Fruit fly (Drosophila melanogaster) whole organism: ENCODE results near the gene CG12355.
A peak's percentile ranks its signal among the peaks of the same experiment; 100 is the strongest.

Experiments
- CG8478 ChIP-seq: fragments of >200 bp; optimal IDR thresholded peaks from 2 replicates; lab custom pipeline; 2018; ENCODE audit warnings: inconsistent platforms
- Dll ChIP-seq: fragments of >200 bp; optimal IDR thresholded peaks from 2 replicates; lab custom pipeline; 2017
- EcR ChIP-seq, 2 experiments: fragments of >200 bp; optimal IDR thresholded peaks; 2 replicates each; lab custom pipeline; 2017; ENCODE audit warnings: missing biosample characterization in 2 of 2, missing genetic modification characterization in 2 of 2, missing genetic modification reagents in 2 of 2
- pan ChIP-seq: fragments of >200 bp; optimal IDR thresholded peaks from 2 replicates; lab custom pipeline; 2017
- psq ChIP-seq: fragments of >200 bp; optimal IDR thresholded peaks from 2 replicates; lab custom pipeline; 2017
- usp ChIP-seq: fragments of >200 bp; optimal IDR thresholded peaks from 2 replicates; lab custom pipeline; 2017; ENCODE audit warnings: missing biosample characterization, missing genetic modification characterization, mixed read lengths

Gene CG12355

DNA sequence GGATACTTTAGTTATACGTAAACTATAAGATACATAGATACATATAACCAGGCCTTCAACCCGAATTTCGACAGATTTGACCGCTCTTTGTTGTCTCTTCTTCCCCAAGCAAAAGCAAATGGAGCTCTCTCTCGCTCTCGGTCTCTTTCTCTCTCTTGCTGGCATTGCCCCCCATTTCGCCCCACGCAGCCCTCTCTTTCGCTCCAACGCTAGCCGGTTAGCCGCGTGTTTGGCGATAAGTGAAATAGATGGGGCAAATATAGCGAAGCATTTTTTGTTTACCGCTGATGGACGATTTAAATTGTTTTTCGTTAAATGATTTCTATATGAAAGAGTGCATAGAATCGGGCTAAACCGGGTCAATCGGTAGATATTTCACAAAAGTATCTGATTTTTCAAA, 19.1 kb upstream of the CG12355 start:
- no peak for TF ChIP-seq pan (lab: Kevin White, UChicago)
- no peak for TF ChIP-seq CG8478 (lab: Kevin White, UChicago)
- TF ChIP-seq EcR (GFP tag; optimal IDR thresholded peaks at IDR 0.05; lab: Kevin White, UChicago), result no peak
- TF ChIP-seq psq (lab: Kevin White, UChicago), result no peak

DNA sequence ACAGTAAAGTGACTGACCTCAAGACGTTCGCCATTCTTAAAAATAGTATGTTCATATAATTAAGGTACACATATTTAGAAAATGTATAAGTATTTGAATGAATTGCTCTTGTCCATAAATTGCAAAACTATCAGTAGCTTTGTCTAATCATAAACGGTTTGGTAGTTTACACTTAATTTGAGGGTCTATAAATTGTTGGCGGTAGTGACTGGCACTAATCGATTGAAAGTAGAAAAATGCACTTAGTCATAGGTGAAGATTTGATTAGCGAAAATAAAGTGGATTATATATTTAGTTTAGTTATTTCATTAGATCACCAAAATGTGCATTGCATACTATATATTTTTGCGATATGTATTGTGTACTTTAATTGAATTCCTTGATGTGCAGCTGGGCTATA, 18.4 kb upstream of the CG12355 start:
- TF ChIP-seq EcR (GFP tag; optimal IDR thresholded peaks at IDR 0.05; lab: Kevin White, UChicago) (no peak), usp (no peak), Dll (lab: Kevin White, UChicago) (no peak), CG8478 (lab: Kevin White, UChicago) (no peak), pan (lab: Kevin White, UChicago) (no peak), psq (lab: Kevin White, UChicago) (no peak)

DNA sequence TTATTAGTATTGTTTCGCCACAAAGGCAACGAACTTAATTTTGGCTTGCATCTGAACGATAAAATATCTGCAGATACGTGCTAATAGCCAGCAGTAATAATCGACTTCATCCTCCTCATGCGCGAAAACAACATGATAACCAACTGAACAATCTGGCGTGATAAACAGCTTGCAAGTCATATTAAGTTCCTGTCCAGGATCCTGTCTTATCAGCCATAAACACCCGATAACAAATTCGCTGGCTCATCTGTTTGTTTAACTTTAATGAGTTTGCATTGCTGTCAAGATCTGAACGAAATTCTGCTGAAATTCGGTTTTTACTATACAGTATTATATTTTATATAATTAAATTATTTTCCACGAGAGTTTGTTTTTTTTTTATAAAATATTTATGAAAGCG, 17.9 kb upstream of the CG12355 start:
- TF ChIP-seq Dll (lab: Kevin White, UChicago), result no peak
- TF ChIP-seq EcR (GFP tag; optimal IDR thresholded peaks at IDR 0.05; lab: Kevin White, UChicago), result no peak
- no peak for TF ChIP-seq psq (lab: Kevin White, UChicago)
- TF ChIP-seq CG8478 (lab: Kevin White, UChicago), result no peak
- TF ChIP-seq pan (lab: Kevin White, UChicago), result no peak
- no peak for TF ChIP-seq usp

DNA sequence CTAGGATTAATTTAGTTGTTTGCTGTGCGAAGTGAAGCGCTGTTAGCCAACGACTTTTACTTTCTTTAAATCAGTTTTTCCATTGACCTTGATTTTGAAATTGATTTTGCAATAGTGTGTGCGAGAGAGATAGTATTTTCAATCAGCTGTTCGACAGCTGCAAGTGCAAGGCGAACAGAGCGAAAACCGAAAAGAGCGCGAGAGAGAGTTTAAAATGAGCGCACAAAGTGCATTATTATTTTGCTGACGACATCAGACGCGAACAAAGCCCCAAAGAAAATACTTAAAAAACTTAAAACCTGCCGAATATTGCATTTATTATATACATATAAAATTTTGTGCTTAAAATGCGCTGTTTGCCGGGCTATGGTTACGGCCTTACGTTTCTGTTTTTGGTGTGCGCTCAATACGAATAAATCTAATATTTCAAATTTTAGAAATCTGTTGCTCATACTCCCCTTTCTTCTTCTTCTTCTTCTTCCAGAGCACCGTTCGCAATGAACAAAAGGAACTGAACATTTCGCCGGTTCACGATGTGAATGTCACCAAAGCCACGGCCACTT, 16.4 kb upstream of the CG12355 start:
- no peak for TF ChIP-seq EcR (GFP tag; optimal IDR thresholded peaks at IDR 0.05; lab: Kevin White, UChicago)
- TF ChIP-seq usp, result no peak
- TF ChIP-seq Dll (lab: Kevin White, UChicago), result no peak
- no peak for TF ChIP-seq CG8478 (lab: Kevin White, UChicago)
- no peak for TF ChIP-seq psq (lab: Kevin White, UChicago)
- TF ChIP-seq pan (lab: Kevin White, UChicago), result no peak

DNA sequence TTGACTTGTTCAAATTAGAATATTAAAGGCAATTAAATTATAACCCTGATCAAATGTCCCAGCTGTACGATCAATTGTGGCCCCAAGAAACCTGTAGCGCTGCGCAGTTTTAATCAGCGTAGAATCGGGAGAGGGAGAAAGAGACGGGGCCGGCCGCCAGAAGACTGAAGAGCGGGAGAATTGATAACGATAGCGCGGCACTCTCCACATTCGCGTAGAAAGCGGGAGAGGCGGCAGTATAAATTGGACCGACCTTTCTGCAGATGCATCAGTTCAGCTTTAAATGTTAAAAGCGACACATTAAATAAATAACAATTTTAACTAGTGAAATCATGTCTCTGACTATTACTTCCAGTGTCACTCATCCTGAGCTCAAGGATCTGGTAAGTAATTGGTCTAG, 15.4 kb upstream of the CG12355 start, which contains the start of gene MsrA:
TSS of gene MsrA (plus strand) at position 266 of the 400 bp plus-strand sequence.
- no peak for TF ChIP-seq psq (lab: Kevin White, UChicago)
- no peak for TF ChIP-seq usp
- no peak for TF ChIP-seq Dll (lab: Kevin White, UChicago)
- no peak for TF ChIP-seq EcR (GFP tag; optimal IDR thresholded peaks at IDR 0.05; lab: Kevin White, UChicago)
- no peak for TF ChIP-seq CG8478 (lab: Kevin White, UChicago)
- TF ChIP-seq pan (lab: Kevin White, UChicago), result no peak

DNA sequence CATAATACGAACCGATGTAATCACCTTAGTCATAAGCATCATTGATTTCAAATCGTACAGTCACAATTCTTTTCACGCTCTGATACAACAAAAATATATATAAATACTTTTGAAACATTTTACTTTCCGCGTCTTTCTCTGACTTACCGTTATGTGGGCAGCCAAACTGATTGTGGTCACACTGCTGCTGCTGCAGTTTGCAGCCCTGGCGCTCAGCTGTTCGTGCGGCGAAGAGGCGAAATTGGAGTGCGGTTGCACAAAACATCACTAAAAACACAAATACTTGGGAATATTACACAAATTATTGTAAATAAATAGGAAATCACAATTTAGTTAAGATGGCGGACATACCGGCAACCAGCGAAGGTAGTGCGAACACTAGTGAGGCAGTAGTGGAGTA, 14.0 kb upstream of the CG12355 start, which contains the start of the genes gdl and gdl-ORF39:
TSS of gene gdl (plus strand) at position 48 of the 400 bp plus-strand sequence.
TSS of gene gdl-ORF39 (plus strand) at position 48 of the 400 bp plus-strand sequence.
- TF ChIP-seq CG8478 (lab: Kevin White, UChicago), result no peak

DNA sequence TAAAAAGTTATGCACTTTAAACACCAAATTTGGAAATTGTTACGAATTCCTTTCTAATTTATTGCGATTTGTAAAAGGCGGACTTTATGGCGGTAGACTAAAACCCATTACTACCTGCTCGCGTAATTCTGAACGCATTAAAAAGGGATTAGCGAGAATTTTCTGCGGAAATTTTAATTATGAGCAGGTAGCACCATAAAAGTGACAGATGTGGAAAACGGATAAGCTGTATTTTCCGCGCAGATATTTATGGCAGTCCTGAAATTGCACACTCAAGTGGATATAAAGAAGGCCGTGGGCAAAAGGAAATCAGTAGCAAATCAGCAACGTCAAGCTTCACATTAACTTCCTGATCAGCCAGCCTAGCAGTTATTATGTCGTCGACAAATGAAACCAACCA, 13.4 kb upstream of the CG12355 start, which contains the start of gene Z600:
TSS of gene Z600 (plus strand) at position 312 of the 400 bp plus-strand sequence.
- TF ChIP-seq CG8478 (lab: Kevin White, UChicago) (no peak), pan (lab: Kevin White, UChicago) (no peak), psq (lab: Kevin White, UChicago) (no peak), Dll (lab: Kevin White, UChicago) (no peak), usp (no peak), EcR (GFP tag; optimal IDR thresholded peaks at IDR 0.05; lab: Kevin White, UChicago) (no peak)

DNA sequence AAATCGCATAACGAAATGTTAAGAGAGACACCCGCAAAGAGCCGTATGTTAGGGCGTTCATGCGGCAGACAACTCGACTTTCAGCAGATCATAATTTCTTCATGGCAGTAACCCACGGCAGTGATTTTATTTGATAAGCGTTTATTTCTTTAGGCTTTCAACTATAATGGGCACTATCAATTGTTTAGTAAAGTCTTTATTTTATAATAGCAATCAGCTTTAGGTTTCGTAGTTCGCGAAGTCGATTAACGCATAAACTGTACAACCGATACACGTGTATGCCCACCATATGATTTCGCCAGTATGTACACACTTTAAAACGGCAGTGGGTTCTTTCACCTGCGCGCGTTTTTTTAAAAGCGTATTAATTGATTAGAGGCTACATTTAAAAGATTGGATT, 12.9 kb upstream of the CG12355 start, which contains the start of gene CG7841:
TSS of gene CG7841 (minus strand) at position 20 of the 400 bp plus-strand sequence.
- TF ChIP-seq Dll (lab: Kevin White, UChicago) (no peak), EcR (GFP tag; optimal IDR thresholded peaks at IDR 0.05; lab: Kevin White, UChicago) (peak in 1 of 2 experiments; percentile 54), usp (no peak)

DNA sequence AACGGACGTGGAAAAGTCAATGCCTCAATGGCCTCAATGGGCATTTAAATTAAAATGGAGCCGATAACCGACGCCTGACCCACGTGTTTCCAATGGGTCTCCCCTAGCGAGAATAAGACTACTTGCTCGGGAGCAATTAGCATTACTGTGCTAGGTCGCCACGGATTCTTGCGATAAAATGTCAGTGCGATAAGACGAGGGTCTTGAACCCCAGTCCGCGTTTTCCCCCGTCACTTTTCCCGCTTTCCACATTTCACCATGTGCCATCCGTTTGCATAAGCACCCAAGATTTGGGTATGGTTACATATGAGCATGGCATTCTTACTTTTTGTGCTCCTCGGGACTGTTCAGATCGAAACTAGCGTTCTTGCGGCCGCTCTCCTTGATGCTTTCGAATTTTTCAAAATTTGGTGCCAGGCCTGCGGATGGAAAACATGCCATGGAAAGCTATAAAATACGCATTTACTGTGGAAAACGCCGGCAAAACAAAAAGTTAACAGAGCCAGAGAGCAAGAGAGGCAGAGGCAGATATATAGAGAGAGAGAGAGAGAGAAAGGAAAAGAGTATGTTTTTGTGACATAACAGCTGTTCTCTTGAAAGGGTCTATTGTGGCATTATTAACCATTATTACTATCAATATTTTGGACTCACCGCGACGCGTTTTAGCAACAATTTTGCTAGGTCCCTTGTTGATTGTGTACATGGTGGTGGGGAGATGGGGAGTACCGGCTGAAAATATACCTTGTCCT, 12.0 kb upstream of the CG12355 start:
- no peak for TF ChIP-seq Dll (lab: Kevin White, UChicago)
- TF ChIP-seq pan (lab: Kevin White, UChicago), result no peak
- TF ChIP-seq EcR (GFP tag; optimal IDR thresholded peaks at IDR 0.05; lab: Kevin White, UChicago), result peak in 1 of 2 experiments; percentile 3
- no peak for TF ChIP-seq usp
- TF ChIP-seq psq (lab: Kevin White, UChicago), result no peak
- no peak for TF ChIP-seq CG8478 (lab: Kevin White, UChicago)

DNA sequence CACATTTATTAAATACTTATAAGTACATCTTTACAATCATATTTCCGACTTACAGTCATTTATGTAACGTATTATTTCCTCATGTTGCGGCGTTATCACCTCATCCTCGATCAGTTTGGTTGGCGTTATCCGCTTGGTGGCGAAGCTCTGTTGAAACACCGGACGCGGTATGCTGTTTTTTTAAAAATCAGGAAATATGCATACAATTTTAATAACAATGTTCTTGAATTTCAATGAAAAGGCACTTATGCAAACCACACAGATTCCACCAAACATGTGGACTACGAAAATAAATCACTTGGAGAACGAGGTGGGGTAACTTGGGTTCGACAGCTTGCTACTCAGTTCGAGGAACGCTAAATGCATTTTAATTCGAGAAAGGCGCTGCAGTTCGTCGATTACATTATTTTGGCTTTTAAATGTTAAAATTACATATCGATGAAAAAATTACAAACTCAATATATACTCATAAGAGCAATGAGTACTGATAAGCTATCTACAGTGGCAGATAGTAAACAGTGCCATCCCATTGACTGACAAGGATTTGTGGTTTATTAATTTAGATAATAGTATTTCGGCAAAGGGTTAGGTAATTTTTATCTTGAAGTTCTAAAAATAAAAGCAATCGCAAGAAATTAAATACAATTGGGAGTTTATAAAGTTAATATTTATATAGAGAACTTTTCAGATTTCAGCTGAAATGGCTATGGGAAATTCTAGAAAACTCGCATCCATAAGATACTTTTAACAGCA, 11.0 kb upstream of the CG12355 start:
- TF ChIP-seq usp (no peak), pan (lab: Kevin White, UChicago) (no peak), CG8478 (lab: Kevin White, UChicago) (no peak), Dll (lab: Kevin White, UChicago) (no peak), EcR (GFP tag; optimal IDR thresholded peaks at IDR 0.05; lab: Kevin White, UChicago) (no peak), psq (lab: Kevin White, UChicago) (no peak)

DNA sequence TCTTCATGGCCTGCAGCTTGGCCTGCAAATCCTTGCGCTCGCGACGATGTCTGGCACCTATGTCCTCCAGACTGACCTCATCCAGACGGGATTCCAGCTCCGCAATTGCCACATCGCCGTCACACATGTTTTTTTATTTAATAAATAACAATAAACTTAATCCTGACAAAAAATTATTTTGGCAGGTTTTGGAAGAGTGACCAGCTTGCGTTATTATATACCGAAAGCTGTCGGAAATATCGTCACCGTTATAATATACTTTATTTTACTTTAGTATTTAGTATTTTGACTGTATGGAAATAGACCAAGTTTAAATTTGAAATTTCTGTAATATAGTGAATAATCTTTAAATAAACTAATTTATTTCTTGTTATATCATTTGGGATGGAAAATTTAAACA, 9.3 kb upstream of the CG12355 start, which contains the start of gene CG7857:
TSS of gene CG7857 (minus strand) at position 208 of the 400 bp plus-strand sequence.
- no peak for TF ChIP-seq pan (lab: Kevin White, UChicago)
- TF ChIP-seq CG8478 (lab: Kevin White, UChicago), result no peak
- TF ChIP-seq EcR (GFP tag; optimal IDR thresholded peaks at IDR 0.05; lab: Kevin White, UChicago), result no peak
- TF ChIP-seq usp, result no peak
- no peak for TF ChIP-seq Dll (lab: Kevin White, UChicago)
- TF ChIP-seq psq (lab: Kevin White, UChicago), result no peak
